Worm (Caenorhabditis elegans): Measurements from ENCODE around the gene T16H12.13.

The T16H12.13 gene

DNA sequence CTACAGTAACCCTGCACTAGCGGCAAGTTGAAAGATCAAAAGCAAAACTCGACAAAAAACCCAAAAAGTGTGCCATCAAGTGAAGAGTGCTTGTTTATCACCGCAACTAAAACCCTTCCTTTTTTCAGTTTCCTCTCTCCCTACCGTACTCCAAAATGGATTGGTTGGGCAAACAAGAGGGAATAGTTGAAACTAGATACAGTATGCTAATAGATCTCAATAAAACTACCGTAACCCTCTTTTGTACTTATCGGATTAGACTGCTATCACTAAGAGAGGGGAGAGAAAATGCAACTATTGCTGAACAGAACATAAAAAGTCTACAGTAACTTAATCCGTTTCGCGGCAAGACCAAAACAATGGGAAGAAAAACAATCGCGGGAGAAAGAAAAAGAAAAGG is 10.2 kb downstream of the T16H12.13 start:
- TF ChIP-seq nhr-76 (tag; optimal IDR thresholded peaks at IDR 0.05) (no peak), elt-3 (tag; optimal IDR thresholded peaks at IDR 0.05) (no peak)

DNA sequence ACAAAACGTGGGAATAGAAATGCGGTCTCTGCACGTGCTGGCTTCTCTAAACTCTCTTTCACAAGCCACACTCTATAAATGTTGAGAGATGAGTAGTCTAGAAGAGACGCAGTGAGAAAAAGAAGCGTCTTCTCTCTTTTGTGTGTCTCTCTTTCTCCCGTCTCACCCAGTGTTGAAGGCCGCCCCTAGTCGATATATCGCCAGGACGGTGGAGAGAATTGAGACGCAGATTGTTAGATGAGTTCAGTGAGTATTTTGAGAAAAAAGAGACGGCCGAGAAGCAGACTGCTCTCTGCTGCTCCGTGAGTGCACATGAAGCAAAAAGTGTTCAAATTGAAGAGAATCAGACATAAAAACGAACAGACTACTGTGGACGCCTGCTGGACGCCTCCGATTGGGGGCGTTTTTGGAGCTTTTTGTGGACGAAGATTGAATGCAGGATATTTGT is 11.3 kb downstream of the T16H12.13 start:
- no peak for TF ChIP-seq nhr-76 (tag; optimal IDR thresholded peaks at IDR 0.05)
- TF ChIP-seq lsy-2 (tag; optimal IDR thresholded peaks at IDR 0.05) = peak; percentile 89
- peak; percentile 80 for TF ChIP-seq pha-4 (tag; optimal IDR thresholded peaks at IDR 0.05)
- peak; percentile 92 for TF ChIP-seq ces-1 (GFP tag; optimal IDR thresholded peaks at IDR 0.05)
- TF ChIP-seq blmp-1 (tag; optimal IDR thresholded peaks at IDR 0.05) = no peak
- peak; percentile 52 for TF ChIP-seq ham-2 (GFP tag; optimal IDR thresholded peaks at IDR 0.05)
- TF ChIP-seq M03D4.4 (tag; optimal IDR thresholded peaks at IDR 0.05) = no peak
- TF ChIP-seq mab-5 (tag; optimal IDR thresholded peaks at IDR 0.05) = peak; percentile 78
- TF ChIP-seq drap-1 (GFP tag; optimal IDR thresholded peaks at IDR 0.05) = peak; percentile 72
- TF ChIP-seq tbx-8 (GFP tag; optimal IDR thresholded peaks at IDR 0.05) = no peak
- TF ChIP-seq ceh-43 (GFP tag; optimal IDR thresholded peaks at IDR 0.05) = no peak
- peak; percentile 72 for TF ChIP-seq unc-120 (tag; optimal IDR thresholded peaks at IDR 0.05; ENCODE audit: poor library complexity, severe bottlenecking)
- TF ChIP-seq ztf-11 (tag; optimal IDR thresholded peaks at IDR 0.05) = peak; percentile 70
- TF ChIP-seq cnd-1 (tag; optimal IDR thresholded peaks at IDR 0.05) = peak; percentile 36
- no peak for TF ChIP-seq ceh-83 (GFP tag; optimal IDR thresholded peaks at IDR 0.05)
- TF ChIP-seq nhr-28 (tag; optimal IDR thresholded peaks at IDR 0.05) = no peak
- no peak for TF ChIP-seq unc-39 (tag; optimal IDR thresholded peaks at IDR 0.05)
- no peak for TF ChIP-seq flh-1 (GFP tag; optimal IDR thresholded peaks at IDR 0.05)
- peak; percentile 39 for TF ChIP-seq sptf-1 (tag; optimal IDR thresholded peaks at IDR 0.05)
- TF ChIP-seq sem-2 (GFP tag; optimal IDR thresholded peaks at IDR 0.05) = no peak
- TF ChIP-seq elt-1 (tag; optimal IDR thresholded peaks at IDR 0.05; ENCODE audit: borderline replicate concordance, insufficient read depth) = no peak
- TF ChIP-seq nhr-12 (tag; optimal IDR thresholded peaks at IDR 0.05) = no peak
- peak; percentile 32 for TF ChIP-seq mep-1 (tag; optimal IDR thresholded peaks at IDR 0.05)
- peak; percentile 82 for TF ChIP-seq nhr-237 (tag; optimal IDR thresholded peaks at IDR 0.05)
- TF ChIP-seq lin-13 (tag; optimal IDR thresholded peaks at IDR 0.05) = no peak
- TF ChIP-seq ceh-39 (tag; optimal IDR thresholded peaks at IDR 0.05) = peak; percentile 98
- peak; percentile 41 for TF ChIP-seq elt-3 (tag; optimal IDR thresholded peaks at IDR 0.05)
- TF ChIP-seq lin-32 (GFP tag; optimal IDR thresholded peaks at IDR 0.05) = no peak
- peak; percentile 91 for TF ChIP-seq hlh-1 (tag; optimal IDR thresholded peaks at IDR 0.05)
- TF ChIP-seq mls-2 (tag; optimal IDR thresholded peaks at IDR 0.05) = peak; percentile 70
- no peak for TF ChIP-seq bed-3 (GFP tag; optimal IDR thresholded peaks at IDR 0.05)
- no peak for TF ChIP-seq snpc-4 (tag; optimal IDR thresholded peaks at IDR 0.05)
- peak; percentile 49 for TF ChIP-seq nhr-2 (tag; optimal IDR thresholded peaks at IDR 0.05)
- no peak for TF ChIP-seq zip-8 (tag; optimal IDR thresholded peaks at IDR 0.05)
- TF ChIP-seq unc-62 (GFP tag; optimal IDR thresholded peaks at IDR 0.05) = peak; percentile 88

DNA sequence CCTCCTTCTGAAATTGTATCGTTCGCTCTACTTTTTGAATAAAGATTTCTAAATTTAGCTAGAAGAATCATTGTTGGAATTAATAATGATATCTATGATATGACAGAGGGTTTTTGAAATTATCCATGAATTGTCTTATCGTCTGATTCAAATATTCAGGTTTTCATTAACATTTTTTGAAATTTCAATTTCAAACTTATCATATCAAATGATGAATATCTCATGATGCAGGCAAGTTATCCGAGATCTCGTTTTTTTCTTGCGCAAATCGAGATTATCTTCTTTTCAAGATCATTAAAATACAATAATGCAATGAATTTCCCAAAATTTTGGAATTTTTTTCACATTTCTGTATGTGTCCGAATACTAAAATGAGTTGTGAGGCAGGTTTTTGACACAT is 12.8 kb downstream of the T16H12.13 start, which contains the start of gene spop-1:
Gene spop-1, minus strand, starts transcription at position 101 of the 400 bp plus-strand sequence.
- TF ChIP-seq nhr-28 (tag; optimal IDR thresholded peaks at IDR 0.05) = no peak
- TF ChIP-seq mep-1 (tag; optimal IDR thresholded peaks at IDR 0.05) = no peak
- TF ChIP-seq lsy-2 (tag; optimal IDR thresholded peaks at IDR 0.05) = no peak
- TF ChIP-seq flh-1 (GFP tag; optimal IDR thresholded peaks at IDR 0.05) = no peak
- no peak for TF ChIP-seq elt-3 (tag; optimal IDR thresholded peaks at IDR 0.05)
- TF ChIP-seq cnd-1 (tag; optimal IDR thresholded peaks at IDR 0.05) = no peak
- no peak for TF ChIP-seq zip-8 (tag; optimal IDR thresholded peaks at IDR 0.05)
- TF ChIP-seq unc-62 (GFP tag; optimal IDR thresholded peaks at IDR 0.05) = no peak
- no peak for TF ChIP-seq mls-2 (tag; optimal IDR thresholded peaks at IDR 0.05)
- TF ChIP-seq mab-5 (tag; optimal IDR thresholded peaks at IDR 0.05) = no peak
- no peak for TF ChIP-seq nhr-76 (tag; optimal IDR thresholded peaks at IDR 0.05)
- no peak for TF ChIP-seq snpc-4 (tag; optimal IDR thresholded peaks at IDR 0.05)
- no peak for TF ChIP-seq ztf-11 (tag; optimal IDR thresholded peaks at IDR 0.05)
- no peak for TF ChIP-seq sptf-1 (tag; optimal IDR thresholded peaks at IDR 0.05)
- TF ChIP-seq pha-4 (tag; optimal IDR thresholded peaks at IDR 0.05) = no peak

DNA sequence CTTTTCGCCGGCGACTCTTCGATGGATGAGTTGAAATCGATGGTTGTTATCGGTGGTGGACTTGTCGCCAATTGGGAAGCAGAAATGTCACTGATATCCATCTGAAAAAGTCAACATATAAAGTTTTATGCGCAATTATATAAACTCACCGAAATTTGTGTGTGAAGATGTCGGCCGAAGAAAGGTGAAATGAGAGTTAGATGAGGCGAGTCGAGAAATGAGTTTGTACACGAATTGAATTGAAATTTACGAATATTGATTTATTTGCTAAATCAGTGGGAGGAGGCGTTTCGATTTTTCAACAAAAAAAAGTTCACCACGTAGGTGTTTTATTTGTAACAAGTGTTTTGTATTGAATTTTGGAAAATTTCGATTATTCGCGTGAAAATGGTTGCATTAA is 16.1 kb downstream of the T16H12.13 start, which contains the start of gene kel-10:
Gene kel-10, minus strand, starts transcription at position 101 of the 400 bp plus-strand sequence.
- TF ChIP-seq M03D4.4 (tag; optimal IDR thresholded peaks at IDR 0.05) = no peak
- no peak for TF ChIP-seq lsy-2 (tag; optimal IDR thresholded peaks at IDR 0.05)
- no peak for TF ChIP-seq lin-32 (GFP tag; optimal IDR thresholded peaks at IDR 0.05)

Measured in whole organism, mixed stage, embryonic.